Worm (Caenorhabditis elegans): Measurements from ENCODE around the gene rfk-1.

The rfk-1 gene

DNA sequence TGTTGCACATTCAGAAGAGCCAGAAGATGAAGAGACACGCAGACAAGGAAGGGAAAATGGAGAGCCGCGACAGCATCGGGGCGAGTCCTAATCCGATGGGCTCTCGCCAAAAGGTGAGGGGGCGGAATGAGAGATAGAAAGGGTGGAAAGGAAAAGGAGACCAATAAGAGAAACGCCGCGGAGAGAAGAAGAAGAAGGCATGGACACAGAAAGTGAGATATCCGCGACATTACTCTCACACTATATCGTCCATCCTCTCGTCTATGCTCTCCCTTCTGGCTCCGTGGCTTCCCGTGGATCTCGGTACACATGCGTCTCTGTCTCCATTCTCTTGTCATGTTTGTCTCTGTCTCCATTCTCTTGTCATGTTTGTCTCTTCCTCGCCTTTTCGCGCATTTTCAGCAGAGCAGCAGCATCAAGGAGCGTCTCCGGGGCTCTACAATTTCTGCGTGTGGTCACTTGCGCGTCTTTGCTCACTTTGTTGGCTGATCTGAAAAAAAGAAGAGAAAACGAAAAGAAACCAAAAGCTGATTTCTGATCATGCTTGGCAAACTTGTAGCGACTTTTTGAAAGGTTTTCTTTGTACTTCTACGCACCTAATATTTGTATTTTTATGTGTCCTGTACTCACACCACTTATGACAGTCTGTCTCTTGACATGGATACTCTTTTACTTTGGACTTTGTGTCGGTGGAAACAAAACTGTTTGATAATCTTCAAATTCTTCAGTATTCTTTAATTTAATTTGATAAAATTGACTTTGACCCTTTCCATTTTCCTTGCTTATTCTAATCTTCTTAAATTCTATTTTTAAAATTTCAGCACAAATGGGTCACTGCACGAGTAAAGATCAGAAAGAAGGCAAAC is 5.9 kb downstream of the rfk-1 start, which contains the start of gene gpa-7:
Gene gpa-7 (plus strand): TSS at position 816 of the 866 bp plus-strand sequence.
- TF ChIP-seq M03D4.4 (tag; optimal IDR thresholded peaks at IDR 0.05) (no peak), bed-3 (GFP tag; optimal IDR thresholded peaks at IDR 0.05) (no peak), blmp-1 (tag; optimal IDR thresholded peaks at IDR 0.05) (peak; percentile 71), elt-3 (tag; optimal IDR thresholded peaks at IDR 0.05) (no peak), drap-1 (GFP tag; optimal IDR thresholded peaks at IDR 0.05) (peak; percentile 10), ceh-43 (GFP tag; optimal IDR thresholded peaks at IDR 0.05) (no peak), flh-1 (GFP tag; optimal IDR thresholded peaks at IDR 0.05) (no peak), unc-62 (GFP tag; optimal IDR thresholded peaks at IDR 0.05) (peak; percentile 52), ces-1 (GFP tag; optimal IDR thresholded peaks at IDR 0.05) (peak; percentile 83), lin-13 (tag; optimal IDR thresholded peaks at IDR 0.05) (peak; percentile 29), lin-32 (GFP tag; optimal IDR thresholded peaks at IDR 0.05) (no peak), ceh-39 (tag; optimal IDR thresholded peaks at IDR 0.05) (no peak), pha-4 (tag; optimal IDR thresholded peaks at IDR 0.05) (peak; percentile 14), lsy-2 (tag; optimal IDR thresholded peaks at IDR 0.05) (no peak), elt-1 (tag; optimal IDR thresholded peaks at IDR 0.05; ENCODE audit: borderline replicate concordance, insufficient read depth) (no peak), sptf-1 (tag; optimal IDR thresholded peaks at IDR 0.05) (peak; percentile 42), ceh-83 (GFP tag; optimal IDR thresholded peaks at IDR 0.05) (no peak), mab-5 (tag; optimal IDR thresholded peaks at IDR 0.05) (no peak), zip-8 (tag; optimal IDR thresholded peaks at IDR 0.05) (no peak), ham-2 (GFP tag; optimal IDR thresholded peaks at IDR 0.05) (peak; percentile 53), snpc-4 (tag; optimal IDR thresholded peaks at IDR 0.05) (no peak), cnd-1 (tag; optimal IDR thresholded peaks at IDR 0.05) (peak; percentile 8), mls-2 (tag; optimal IDR thresholded peaks at IDR 0.05) (peak; percentile 67), hlh-1 (tag; optimal IDR thresholded peaks at IDR 0.05) (no peak), unc-120 (tag; optimal IDR thresholded peaks at IDR 0.05; ENCODE audit: poor library complexity, severe bottlenecking) (peak; percentile 92), nhr-76 (tag; optimal IDR thresholded peaks at IDR 0.05) (no peak), sem-2 (GFP tag; optimal IDR thresholded peaks at IDR 0.05) (no peak), unc-39 (tag; optimal IDR thresholded peaks at IDR 0.05) (no peak), nhr-237 (tag; optimal IDR thresholded peaks at IDR 0.05) (no peak), nhr-2 (tag; optimal IDR thresholded peaks at IDR 0.05) (no peak), nhr-12 (tag; optimal IDR thresholded peaks at IDR 0.05) (no peak), ztf-11 (tag; optimal IDR thresholded peaks at IDR 0.05) (no peak), tbx-8 (GFP tag; optimal IDR thresholded peaks at IDR 0.05) (no peak), mep-1 (tag; optimal IDR thresholded peaks at IDR 0.05) (peak; percentile 42), nhr-28 (tag; optimal IDR thresholded peaks at IDR 0.05) (no peak)

DNA sequence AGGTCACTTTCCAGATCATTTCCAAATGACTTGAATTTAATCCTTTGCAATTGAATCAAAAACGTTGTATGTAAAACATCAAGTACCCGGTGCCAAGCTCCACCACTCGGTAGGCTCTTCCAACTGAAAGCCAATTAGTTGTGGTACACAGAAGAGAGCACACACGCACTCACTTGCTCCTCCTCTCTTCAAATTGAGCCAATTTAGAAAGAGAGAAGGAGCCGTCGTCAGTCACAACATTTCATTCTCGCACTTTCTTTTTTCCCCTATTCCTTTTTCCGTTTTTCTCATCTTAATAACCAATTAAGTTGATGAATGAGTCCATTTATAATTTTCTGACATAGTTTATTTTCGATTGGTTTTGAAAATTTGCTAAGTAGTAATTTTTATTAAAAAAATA is 11.0 kb downstream of the rfk-1 start:
- TF ChIP-seq M03D4.4 (tag; optimal IDR thresholded peaks at IDR 0.05) (no peak), ces-1 (GFP tag; optimal IDR thresholded peaks at IDR 0.05) (peak; percentile 73), lsy-2 (tag; optimal IDR thresholded peaks at IDR 0.05) (no peak)

DNA sequence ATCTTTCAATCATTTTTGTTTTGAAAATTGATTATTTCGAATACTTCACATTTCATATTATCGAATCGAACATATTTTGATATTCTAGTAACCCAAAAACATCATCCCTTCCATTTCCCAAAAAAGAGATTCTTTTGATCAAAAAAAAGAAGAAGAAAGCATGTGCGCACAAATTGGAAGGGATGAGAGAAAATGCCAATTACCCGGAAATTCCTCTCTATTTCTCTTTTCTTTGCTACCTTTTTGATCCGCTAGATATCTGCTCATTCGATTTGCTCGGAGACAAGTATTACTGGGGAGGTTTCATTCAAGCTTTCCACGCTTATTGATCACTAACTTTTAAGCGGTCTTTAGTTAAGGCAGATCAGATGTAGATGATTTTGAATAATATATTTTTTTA is 12.4 kb downstream of the rfk-1 start:
- peak; percentile 85 for TF ChIP-seq ces-1 (GFP tag; optimal IDR thresholded peaks at IDR 0.05)
- no peak for TF ChIP-seq M03D4.4 (tag; optimal IDR thresholded peaks at IDR 0.05)
- no peak for TF ChIP-seq unc-39 (tag; optimal IDR thresholded peaks at IDR 0.05)
- no peak for TF ChIP-seq unc-62 (GFP tag; optimal IDR thresholded peaks at IDR 0.05)
- no peak for TF ChIP-seq bed-3 (GFP tag; optimal IDR thresholded peaks at IDR 0.05)

DNA sequence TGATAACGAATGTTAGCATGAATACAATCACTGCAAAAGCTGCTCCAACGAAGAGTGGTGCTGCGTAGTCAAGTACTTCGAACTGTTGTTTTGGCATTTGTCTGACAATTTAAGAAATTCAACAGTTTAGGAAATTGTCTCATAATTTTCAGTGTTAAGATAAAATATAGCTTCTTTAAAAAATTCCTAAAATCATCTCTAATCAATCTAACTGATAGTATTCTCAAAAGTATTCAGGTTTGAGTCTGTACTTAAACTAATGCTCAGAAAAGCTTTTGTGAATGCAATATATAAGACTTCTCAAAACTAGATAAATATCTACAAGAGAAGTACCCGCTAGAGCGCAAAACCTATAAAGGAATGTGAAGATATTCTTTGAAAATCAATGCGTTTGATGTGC is 14.4 kb downstream of the rfk-1 start, which contains the start of gene R10H10.4:
Gene R10H10.4 (minus strand): TSS at position 101 of the 400 bp plus-strand sequence.
- TF ChIP-seq unc-62 (GFP tag; optimal IDR thresholded peaks at IDR 0.05) (no peak), unc-120 (tag; optimal IDR thresholded peaks at IDR 0.05; ENCODE audit: poor library complexity, severe bottlenecking) (no peak), ztf-11 (tag; optimal IDR thresholded peaks at IDR 0.05) (no peak), pha-4 (tag; optimal IDR thresholded peaks at IDR 0.05) (no peak), nhr-12 (tag; optimal IDR thresholded peaks at IDR 0.05) (no peak), snpc-4 (tag; optimal IDR thresholded peaks at IDR 0.05) (no peak), nhr-76 (tag; optimal IDR thresholded peaks at IDR 0.05) (no peak), bed-3 (GFP tag; optimal IDR thresholded peaks at IDR 0.05) (no peak), ceh-83 (GFP tag; optimal IDR thresholded peaks at IDR 0.05) (no peak), lin-13 (tag; optimal IDR thresholded peaks at IDR 0.05) (no peak), blmp-1 (tag; optimal IDR thresholded peaks at IDR 0.05) (no peak), M03D4.4 (tag; optimal IDR thresholded peaks at IDR 0.05) (no peak), mep-1 (tag; optimal IDR thresholded peaks at IDR 0.05) (no peak), elt-3 (tag; optimal IDR thresholded peaks at IDR 0.05) (no peak)

All from whole organism, mixed stage, embryonic.